Worm (Caenorhabditis elegans) whole organism, late embryonic: ENCODE results near the gene attf-2.

ENCODE experiments used
- K09A11.1 ChIP-seq: sonication (generic microtip); optimal IDR thresholded peaks from 2 replicates; lab custom pipeline; 2017; ENCODE audit warnings: antibody characterized with exemption, mild to moderate bottlenecking, missing genetic modification characterization, missing compliant biosample characterization; ENCODE audit not compliant: insufficient read depth
- T23F11.4 ChIP-seq: fragments of 200-800 bp; sonication (Bioruptor generic); optimal IDR thresholded peaks from 2 replicates; lab custom pipeline; 2018; ENCODE audit warnings: mild to moderate bottlenecking, missing genetic modification characterization, missing compliant biosample characterization
- ahr-1 ChIP-seq: sonication (generic microtip); optimal IDR thresholded peaks from 2 replicates; lab custom pipeline; 2016; ENCODE audit warnings: missing genetic modification characterization, missing compliant biosample characterization
- ama-1 ChIP-seq: fragments of 150-350 bp; optimal IDR thresholded peaks from 2 replicates; lab custom pipeline; 2014
- ceh-2 ChIP-seq: sonication (generic microtip); optimal IDR thresholded peaks from 2 replicates; lab custom pipeline; 2016; ENCODE audit warnings: missing genotype, missing genetic modification characterization, missing compliant biosample characterization
- ceh-22 ChIP-seq: sonication (generic microtip); optimal IDR thresholded peaks from 2 replicates; lab custom pipeline; 2017; ENCODE audit warnings: missing biosample characterization, missing genetic modification characterization
- ceh-34 ChIP-seq: sonication (generic microtip); optimal IDR thresholded peaks from 2 replicates; lab custom pipeline; 2016; ENCODE audit warnings: mild to moderate bottlenecking, missing genetic modification characterization, missing compliant biosample characterization
- ceh-45 ChIP-seq: fragments of 200-800 bp; sonication (Bioruptor generic); IDR thresholded peaks from 2 replicates; pipeline ENCODE4 v1.3.6; 2022; ENCODE audit warnings: missing genetic modification reagents, missing genetic modification characterization, missing compliant biosample characterization
- ceh-6 ChIP-seq: fragments of 200-800 bp; sonication (Bioruptor generic); optimal IDR thresholded peaks from 2 replicates; lab custom pipeline; 2018; ENCODE audit warnings: mild to moderate bottlenecking, missing genetic modification characterization, missing compliant biosample characterization
- che-1 ChIP-seq: sonication (generic microtip); optimal IDR thresholded peaks from 2 replicates; lab custom pipeline; 2016; ENCODE audit warnings: mild to moderate bottlenecking, missing genetic modification characterization, missing compliant biosample characterization
- dmd-4 ChIP-seq: sonication (generic microtip); optimal IDR thresholded peaks from 2 replicates; lab custom pipeline; 2016; ENCODE audit warnings: borderline replicate concordance, missing genetic modification characterization, missing compliant biosample characterization
- elt-4 ChIP-seq: sonication (generic microtip); optimal IDR thresholded peaks from 2 replicates; lab custom pipeline; 2016; ENCODE audit warnings: missing genetic modification characterization, missing compliant biosample characterization
- fkh-10 ChIP-seq: fragments of 150-350 bp; optimal IDR thresholded peaks from 2 replicates; lab custom pipeline; 2014; ENCODE audit warnings: missing biosample characterization, missing genetic modification reagents, missing genetic modification characterization
- fkh-6 ChIP-seq: sonication (generic microtip); optimal IDR thresholded peaks from 2 replicates; lab custom pipeline; 2016; ENCODE audit warnings: missing genetic modification characterization, missing compliant biosample characterization
- gmeb-2 ChIP-seq: sonication (generic microtip); optimal IDR thresholded peaks from 2 replicates; lab custom pipeline; 2016; ENCODE audit warnings: missing genetic modification characterization, inconsistent platforms, missing compliant biosample characterization
- lim-6 ChIP-seq: sonication (generic microtip); optimal IDR thresholded peaks from 2 replicates; lab custom pipeline; 2016; ENCODE audit warnings: missing genetic modification characterization, missing compliant biosample characterization
- madf-2 ChIP-seq: sonication (generic microtip); optimal IDR thresholded peaks from 2 replicates; lab custom pipeline; 2017; ENCODE audit warnings: missing genetic modification characterization, missing compliant biosample characterization
- nhr-11 ChIP-seq: fragments of 150-350 bp; optimal IDR thresholded peaks from 2 replicates; lab custom pipeline; 2014; ENCODE audit warnings: missing biosample characterization, missing genetic modification characterization
- npax-4 ChIP-seq: sonication (generic microtip); optimal IDR thresholded peaks from 2 replicates; lab custom pipeline; 2016; ENCODE audit warnings: missing genetic modification characterization, missing compliant biosample characterization
- odd-2 ChIP-seq: sonication (generic microtip); optimal IDR thresholded peaks from 2 replicates; lab custom pipeline; 2017; ENCODE audit warnings: antibody characterized with exemption, mild to moderate bottlenecking, missing genetic modification characterization, missing compliant biosample characterization
- pha-4 ChIP-seq: fragments of 150-350 bp; optimal IDR thresholded peaks from 2 replicates; lab custom pipeline; 2018; ENCODE audit warnings: missing biosample characterization, missing genetic modification reagents, missing genetic modification characterization
- pqm-1 ChIP-seq: sonication (generic microtip); optimal IDR thresholded peaks from 2 replicates; lab custom pipeline; 2016; ENCODE audit warnings: missing genetic modification characterization, missing compliant biosample characterization
- pros-1 ChIP-seq: fragments of 150-350 bp; optimal IDR thresholded peaks from 2 replicates; lab custom pipeline; 2014; ENCODE audit warnings: missing biosample characterization, missing genetic modification reagents, missing genetic modification characterization
- sdc-2 ChIP-seq: sonication (generic microtip); optimal IDR thresholded peaks from 2 replicates; lab custom pipeline; 2016; ENCODE audit warnings: missing genotype, missing genetic modification characterization, missing compliant biosample characterization
- sox-2 ChIP-seq: fragments of 200-800 bp; sonication (Bioruptor generic); IDR thresholded peaks from 2 replicates; pipeline ENCODE4 v1.3.6; 2022; ENCODE audit warnings: missing genetic modification reagents, missing genetic modification characterization, missing compliant biosample characterization
- syd-9 ChIP-seq: sonication (generic microtip); optimal IDR thresholded peaks from 2 replicates; lab custom pipeline; 2016; ENCODE audit warnings: mild to moderate bottlenecking, missing genetic modification characterization, moderate library complexity, missing compliant biosample characterization
- tbx-2 ChIP-seq: sonication (generic microtip); optimal IDR thresholded peaks from 2 replicates; lab custom pipeline; 2016; ENCODE audit warnings: missing genetic modification characterization, missing compliant biosample characterization
- unc-3 ChIP-seq, 2 experiments: fragments of 200-800 bp in 1 of 2; sonication (Bioruptor generic) in 1 of 2; sonication (generic microtip) in 1 of 2; conservative IDR thresholded peaks in 1 of 2; optimal IDR thresholded peaks in 1 of 2; 2 replicates each; pipeline versions ENCODE4 v1.3.6 to Lab custom; 2016 to 2022; ENCODE audit warnings: missing compliant biosample characterization in 2 of 2, missing genetic modification characterization in 2 of 2, missing genetic modification reagents in 1 of 2
- unc-42 ChIP-seq: sonication (generic microtip); optimal IDR thresholded peaks from 2 replicates; lab custom pipeline; 2016; ENCODE audit warnings: missing genotype, missing genetic modification characterization, missing compliant biosample characterization
- unc-55 ChIP-seq: sonication (generic microtip); optimal IDR thresholded peaks from 2 replicates; lab custom pipeline; 2017; ENCODE audit warnings: missing biosample characterization, missing genetic modification reagents, missing genetic modification characterization
- zip-5 ChIP-seq: sonication (generic microtip); optimal IDR thresholded peaks from 2 replicates; lab custom pipeline; 2016; ENCODE audit warnings: missing genetic modification characterization, missing compliant biosample characterization
- ztf-16 ChIP-seq: sonication (generic microtip); optimal IDR thresholded peaks from 2 replicates; lab custom pipeline; 2017; ENCODE audit warnings: missing genetic modification characterization, missing compliant biosample characterization

Gene attf-2

DNA sequence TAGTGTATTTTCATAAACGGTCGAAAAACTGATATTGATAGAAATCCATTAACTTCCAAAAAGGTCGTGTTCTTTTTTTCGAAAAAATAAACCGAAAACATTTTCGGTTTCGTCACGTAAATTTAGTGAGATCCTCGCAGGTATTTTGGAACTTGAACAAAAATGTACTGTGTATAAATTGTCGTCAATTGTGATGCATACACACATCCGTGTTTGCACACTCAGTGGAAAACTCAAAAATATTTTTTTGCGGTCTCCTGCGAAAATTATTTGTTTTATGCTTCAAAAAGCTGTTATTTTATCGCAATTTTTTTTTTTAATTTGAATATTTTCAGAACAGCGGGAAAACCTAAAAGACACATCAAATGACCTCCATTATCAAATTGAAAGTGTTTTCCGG is 17.1 kb downstream of the attf-2 start, which contains the start of gene cpsf-2:
Gene cpsf-2, plus strand, starts transcription at position 330 of the 400 bp plus-strand sequence.
- no peak for TF ChIP-seq sox-2 (GFP tag; lab: Robert Waterston, UW)
- no peak for TF ChIP-seq sdc-2 (tag; lab: Kevin White, UChicago)
- no peak for TF ChIP-seq tbx-2
- no peak for TF ChIP-seq gmeb-2 (tag; lab: Kevin White, UChicago)
- TF ChIP-seq che-1, result no peak
- no peak for TF ChIP-seq zip-5 (tag; lab: Kevin White, UChicago)
- no peak for TF ChIP-seq madf-2 (tag; lab: Kevin White, UChicago)
- TF ChIP-seq ceh-22 (tag; lab: Kevin White, UChicago), result no peak
- TF ChIP-seq ceh-45 (GFP tag; lab: Robert Waterston, UW), result no peak

DNA sequence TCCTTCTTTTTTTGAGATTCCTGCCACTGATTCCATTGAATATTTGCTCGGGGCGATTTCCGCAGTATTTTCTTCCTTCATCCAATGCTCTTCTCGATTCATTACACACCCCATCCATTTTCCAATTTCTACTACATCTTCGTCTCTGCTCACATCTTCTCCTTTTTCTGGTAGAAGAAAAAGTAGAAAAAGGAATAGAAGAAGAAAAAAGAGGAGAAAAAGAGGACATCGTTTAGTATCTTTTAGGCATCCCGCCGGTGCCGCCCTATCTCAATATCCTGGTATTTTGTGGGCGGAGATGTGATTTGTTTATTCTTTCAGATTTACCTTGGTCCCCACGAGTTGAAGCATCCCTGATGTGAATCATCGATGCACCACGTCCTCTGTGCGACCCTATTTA is 20.7 kb downstream of the attf-2 start, which contains the start of gene lgc-39:
Gene lgc-39, plus strand, starts transcription at position 301 of the 400 bp plus-strand sequence.
- TF ChIP-seq syd-9 (tag; lab: Kevin White, UChicago), result no peak
- no peak for TF ChIP-seq nhr-11 (tag; lab: Kevin White, UChicago)
- TF ChIP-seq unc-55 (GFP tag; lab: Kevin White, UChicago), result no peak
- no peak for TF ChIP-seq ceh-6 (GFP tag; lab: Kevin White, UChicago)
- no peak for TF ChIP-seq ztf-16 (tag; lab: Kevin White, UChicago)

DNA sequence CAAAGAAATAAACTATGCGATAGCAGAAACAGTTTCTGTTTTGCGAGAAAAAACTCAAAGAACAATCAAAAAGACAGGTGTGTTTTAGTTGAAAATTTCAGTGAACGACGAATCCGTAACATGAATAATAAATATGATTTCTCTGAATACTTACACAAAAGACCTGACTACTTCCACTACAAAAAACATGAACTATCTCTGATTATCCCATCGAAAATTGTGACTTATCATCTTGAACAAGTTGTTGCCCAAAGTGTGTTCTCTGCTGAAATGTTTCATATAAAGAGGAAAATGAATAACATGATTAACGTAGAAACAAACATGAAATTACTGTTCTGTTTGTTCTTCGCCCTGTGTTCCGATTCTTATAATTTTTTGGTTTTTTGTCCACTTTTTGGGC is 29.2 kb downstream of the attf-2 start, which contains the start of gene ugt-36:
Gene ugt-36, plus strand, starts transcription at position 301 of the 400 bp plus-strand sequence.
- TF ChIP-seq pqm-1 (tag; lab: Kevin White, UChicago) (no peak), gmeb-2 (tag; lab: Kevin White, UChicago) (no peak), ceh-45 (GFP tag; lab: Robert Waterston, UW) (no peak), madf-2 (tag; lab: Kevin White, UChicago) (no peak), pros-1 (tag; lab: Kevin White, UChicago) (no peak), ceh-34 (tag; lab: Kevin White, UChicago) (no peak), T23F11.4 (GFP tag; lab: Kevin White, UChicago) (no peak), fkh-10 (GFP tag; lab: Kevin White, UChicago) (no peak)

DNA sequence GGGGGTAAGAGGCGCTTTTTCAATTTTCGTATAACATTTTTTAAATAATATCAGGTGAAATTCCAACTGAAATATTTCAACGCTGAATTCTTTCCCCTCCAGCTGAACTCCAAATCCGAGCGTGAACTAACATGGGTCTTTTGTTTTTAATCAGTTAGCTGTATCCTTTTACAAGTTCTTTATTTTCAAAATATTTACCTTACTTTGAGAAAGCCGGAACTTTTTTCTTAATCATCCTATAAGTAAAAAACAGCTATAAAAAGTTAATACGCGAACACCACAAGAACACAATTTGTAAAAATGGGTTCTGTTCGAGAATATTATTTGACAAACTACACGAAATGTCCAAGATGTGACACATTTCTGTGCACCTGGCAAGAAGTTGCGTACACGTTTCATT is 31.7 kb downstream of the attf-2 start, which contains the start of gene srh-83:
Gene srh-83, plus strand, starts transcription at position 301 of the 400 bp plus-strand sequence.
- TF ChIP-seq npax-4 (tag; lab: Kevin White, UChicago) (no peak), ahr-1 (tag; lab: Kevin White, UChicago) (no peak), ztf-16 (tag; lab: Kevin White, UChicago) (no peak), ceh-2 (tag; lab: Kevin White, UChicago) (no peak), nhr-11 (tag; lab: Kevin White, UChicago) (no peak), pha-4 (tag; lab: Kevin White, UChicago) (no peak), madf-2 (tag; lab: Kevin White, UChicago) (no peak), lim-6 (tag; lab: Kevin White, UChicago) (no peak), unc-42 (tag; lab: Kevin White, UChicago) (no peak), ama-1 (lab: Kevin White, UChicago) (no peak), fkh-10 (GFP tag; lab: Kevin White, UChicago) (no peak), elt-4 (tag; lab: Kevin White, UChicago) (no peak), unc-3 (GFP tag; conservative IDR thresholded peaks at IDR 0.05; lab: Robert Waterston, UW) (no peak), unc-3 (tag; optimal IDR thresholded peaks at IDR 0.05; lab: Kevin White, UChicago) (no peak), odd-2 (tag; lab: Kevin White, UChicago) (no peak), dmd-4 (tag; lab: Kevin White, UChicago) (no peak), K09A11.1 (tag; lab: Kevin White, UChicago) (no peak), sox-2 (GFP tag; lab: Robert Waterston, UW) (no peak), fkh-6 (tag; lab: Kevin White, UChicago) (no peak)
- TF ChIP-seq, all 69 proteins: peak for 0
